In the genomic region with DNA sequence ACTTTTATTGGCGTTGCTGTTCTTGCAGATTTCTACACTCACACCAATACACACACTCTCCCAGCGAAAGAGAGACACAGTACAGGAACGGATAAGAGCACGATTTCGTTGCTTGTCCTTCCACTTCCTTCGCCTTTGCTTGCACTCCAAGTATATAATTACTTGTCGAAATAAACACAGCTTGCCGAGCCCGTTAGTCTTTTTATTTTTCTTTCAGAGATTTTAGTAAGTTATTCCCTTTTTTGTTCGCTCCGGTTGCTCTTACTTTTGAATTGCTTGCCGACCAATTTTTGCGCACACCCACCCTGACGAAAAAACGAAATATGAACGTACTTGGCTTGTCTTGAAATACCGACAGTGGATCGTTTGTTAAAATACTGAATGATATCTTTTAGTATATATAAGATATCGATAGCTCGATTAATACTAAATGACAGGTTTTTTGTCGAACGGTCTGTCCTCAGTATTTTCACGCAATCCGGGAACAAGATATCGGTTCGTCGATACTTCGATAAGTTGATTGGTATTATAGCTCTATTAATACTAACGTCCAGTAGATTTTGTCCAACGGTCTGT, we compare ENCODE assay signal across 5 fruit fly cellular contexts.
TF ChIP-seq lines count a peak whose summit lies in the region.

A gene (minus strand): TSS at position 332 of the 576 bp plus-strand sequence.

TF ChIP-seq in whole organism, adult, 20 proteins besides CTCF, POLR2A, EP300 and RAD21 (continued from another document):
- TF ChIP-seq CG11617 (GFP tag; optimal IDR thresholded peaks at IDR 0.05; lab: Kevin White, UChicago) = no peak
- peak; percentile 35 for TF ChIP-seq CG1620 (GFP tag; optimal IDR thresholded peaks at IDR 0.05; lab: Kevin White, UChicago)
- TF ChIP-seq pad (GFP tag; optimal IDR thresholded peaks at IDR 0.05; lab: Kevin White, UChicago) = peak; percentile 23
- TF ChIP-seq CG7045 (GFP tag; optimal IDR thresholded peaks at IDR 0.05; lab: Kevin White, UChicago) = no peak

TF ChIP-seq in whole organism, embryonic, 481 proteins besides CTCF, POLR2A, EP300 and RAD21 (continued from another document and continues in another):
- TF ChIP-seq CG13894 (tag; optimal IDR thresholded peaks at IDR 0.05; lab: Kevin White, UChicago) (peak; percentile 51), CG17612 (GFP tag; IDR thresholded peaks at IDR 0.05; lab: Robert Waterston, UW) (no peak), CG18476 (GFP tag; optimal IDR thresholded peaks at IDR 0.05; lab: Kevin White, UChicago) (no peak), Dbx (GFP tag; IDR thresholded peaks at IDR 0.05; lab: Robert Waterston, UW) (no peak), CG34376 (GFP tag; optimal IDR thresholded peaks at IDR 0.05; lab: Kevin White, UChicago) (peak; percentile 11), CG7987 (GFP tag; optimal IDR thresholded peaks at IDR 0.05; lab: Kevin White, UChicago) (peak; percentile 16), ham (GFP tag; IDR thresholded peaks at IDR 0.05; lab: Robert Waterston, UW) (no peak), chinmo (GFP tag; IDR thresholded peaks at IDR 0.05; lab: Robert Waterston, UW; ENCODE audit: partially characterized antibody) (no peak), CG4854 (GFP tag; optimal IDR thresholded peaks at IDR 0.05; lab: Kevin White, UChicago) (peak; percentile 0), Optix (GFP tag; IDR thresholded peaks at IDR 0.05; lab: Robert Waterston, UW) (no peak), CG17568 (GFP tag; optimal IDR thresholded peaks at IDR 0.05; lab: Kevin White, UChicago) (peak; percentile 79), CG6765 (GFP tag; optimal IDR thresholded peaks at IDR 0.05; lab: Kevin White, UChicago) (no peak), Side (GFP tag; optimal IDR thresholded peaks at IDR 0.05; lab: Kevin White, UChicago) (peak; percentile 14), usp (GFP tag; optimal IDR thresholded peaks at IDR 0.05; lab: Kevin White, UChicago) (no peak), CG10321 (GFP tag; IDR thresholded peaks at IDR 0.05; lab: Robert Waterston, UW) (no peak), CG6813 (GFP tag; optimal IDR thresholded peaks at IDR 0.05; lab: Kevin White, UChicago) (no peak), CG6791 (GFP tag; IDR thresholded peaks at IDR 0.05; lab: Robert Waterston, UW; ENCODE audit: partially characterized antibody) (no peak), MTF-1 (GFP tag; optimal IDR thresholded peaks at IDR 0.05; lab: Kevin White, UChicago; ENCODE audit: borderline replicate concordance) (no peak), HLHmδ (GFP tag; optimal IDR thresholded peaks at IDR 0.05; lab: Kevin White, UChicago) (no peak), Hr3 (GFP tag; optimal IDR thresholded peaks at IDR 0.05; lab: Kevin White, UChicago) (no peak), CG4424 (GFP tag; optimal IDR thresholded peaks at IDR 0.05; lab: Kevin White, UChicago) (no peak), CG32772 (GFP tag; IDR thresholded peaks at IDR 0.05; lab: Robert Waterston, UW) (no peak), Mrtf (GFP tag; IDR thresholded peaks at IDR 0.05; lab: Robert Waterston, UW) (no peak), corto (GFP tag; optimal IDR thresholded peaks at IDR 0.05; lab: Kevin White, UChicago) (peak; percentile 16), Spps (tag; optimal IDR thresholded peaks at IDR 0.05; lab: Kevin White, UChicago) (peak; percentile 44), CG14667 (GFP tag; IDR thresholded peaks at IDR 0.05; lab: Robert Waterston, UW) (no peak), stc (GFP tag; IDR thresholded peaks at IDR 0.05; lab: Robert Waterston, UW) (no peak), seq (GFP tag; IDR thresholded peaks at IDR 0.05; lab: Robert Waterston, UW) (no peak), CG42726 (GFP tag; IDR thresholded peaks at IDR 0.05; lab: Robert Waterston, UW; ENCODE audit: partially characterized antibody) (no peak), CG11247 (GFP tag; IDR thresholded peaks at IDR 0.05; lab: Robert Waterston, UW) (no peak), CG6175 (GFP tag; IDR thresholded peaks at IDR 0.05; lab: Robert Waterston, UW) (no peak)

TF ChIP-seq in whole organism, prepupa, 60 proteins besides CTCF, POLR2A, EP300 and RAD21 (continued from another document and continues in another):
- TF ChIP-seq CG6854 (GFP tag; optimal IDR thresholded peaks at IDR 0.05; lab: Kevin White, UChicago) = peak; percentile 84
- no peak for TF ChIP-seq eg (GFP tag; IDR thresholded peaks at IDR 0.05; lab: Robert Waterston, UW)
- TF ChIP-seq CG32006 (GFP tag; optimal IDR thresholded peaks at IDR 0.05; lab: Kevin White, UChicago) = no peak
- TF ChIP-seq Hr38 (GFP tag; optimal IDR thresholded peaks at IDR 0.05; lab: Kevin White, UChicago) = no peak
- peak; percentile 53 to 60 for TF ChIP-seq ss (GFP tag; optimal IDR thresholded peaks at IDR 0.05; lab: Kevin White, UChicago)
- peak; percentile 8 for TF ChIP-seq topi (GFP tag; optimal IDR thresholded peaks at IDR 0.05; lab: Kevin White, UChicago)
- peak; percentile 54 for TF ChIP-seq vri (GFP tag; optimal IDR thresholded peaks at IDR 0.05; lab: Kevin White, UChicago)
- no peak for TF ChIP-seq CG7368 (GFP tag; optimal IDR thresholded peaks at IDR 0.05; lab: Kevin White, UChicago)
- no peak for TF ChIP-seq CG11294 (GFP tag; IDR thresholded peaks at IDR 0.05; lab: Robert Waterston, UW)
- TF ChIP-seq CG9139 (GFP tag; optimal IDR thresholded peaks at IDR 0.05; lab: Kevin White, UChicago) = no peak
- peak; percentile 34 for TF ChIP-seq CG6808 (GFP tag; optimal IDR thresholded peaks at IDR 0.05; lab: Kevin White, UChicago)
- TF ChIP-seq CG10631 (GFP tag; optimal IDR thresholded peaks at IDR 0.05; lab: Kevin White, UChicago) = no peak
- TF ChIP-seq pdm3 (GFP tag; optimal IDR thresholded peaks at IDR 0.05; lab: Kevin White, UChicago) = no peak
- TF ChIP-seq CG34406 (GFP tag; optimal IDR thresholded peaks at IDR 0.05; lab: Kevin White, UChicago) = no peak
- peak; percentile 3 for TF ChIP-seq Ets96B (tag; optimal IDR thresholded peaks at IDR 0.05; lab: Kevin White, UChicago)
- TF ChIP-seq Hr39 (GFP tag; optimal IDR thresholded peaks at IDR 0.05; lab: Kevin White, UChicago) = no peak
- TF ChIP-seq net (GFP tag; optimal IDR thresholded peaks at IDR 0.05; lab: Kevin White, UChicago) = peak; percentile 4
- TF ChIP-seq fkh (GFP tag; optimal IDR thresholded peaks at IDR 0.05; lab: Kevin White, UChicago) = no peak
- no peak for TF ChIP-seq Hr4 (GFP tag; optimal IDR thresholded peaks at IDR 0.05; lab: Kevin White, UChicago)
- no peak for TF ChIP-seq OdsH (GFP tag; optimal IDR thresholded peaks at IDR 0.05; lab: Kevin White, UChicago)
- peak; percentile 10 for TF ChIP-seq Eip75B (GFP tag; optimal IDR thresholded peaks at IDR 0.05; lab: Kevin White, UChicago)
- no peak for TF ChIP-seq CG4318 (GFP tag; optimal IDR thresholded peaks at IDR 0.05; lab: Kevin White, UChicago)
- TF ChIP-seq Eip78C (GFP tag; lab: Kevin White, UChicago) = peak; percentile 89
- peak; percentile 3 for TF ChIP-seq Met (GFP tag; optimal IDR thresholded peaks at IDR 0.05; lab: Kevin White, UChicago)
- no peak for TF ChIP-seq CG11902 (GFP tag; optimal IDR thresholded peaks at IDR 0.05; lab: Kevin White, UChicago)
- TF ChIP-seq fd85E (GFP tag; optimal IDR thresholded peaks at IDR 0.05; lab: Kevin White, UChicago) = no peak
- TF ChIP-seq CG10669 (GFP tag; optimal IDR thresholded peaks at IDR 0.05; lab: Kevin White, UChicago) = no peak
- TF ChIP-seq Blimp-1 (GFP tag; optimal IDR thresholded peaks at IDR 0.05; lab: Kevin White, UChicago) = no peak
- TF ChIP-seq CG3919 (GFP tag; optimal IDR thresholded peaks at IDR 0.05; lab: Kevin White, UChicago) = no peak
- TF ChIP-seq fd59A (GFP tag; optimal IDR thresholded peaks at IDR 0.05; lab: Kevin White, UChicago) = no peak
- no peak for TF ChIP-seq acj6 (GFP tag; optimal IDR thresholded peaks at IDR 0.05; lab: Kevin White, UChicago)
- TF ChIP-seq Eip93F (GFP tag; optimal IDR thresholded peaks at IDR 0.05; lab: Kevin White, UChicago) = peak; percentile 30
- no peak for TF ChIP-seq CG15336 (GFP tag; IDR thresholded peaks at IDR 0.05; lab: Robert Waterston, UW)

TF ChIP-seq in whole organism, pupa, 21 proteins besides CTCF, POLR2A, EP300 and RAD21 (continued from another document):
- peak; percentile 47 for TF ChIP-seq Pif1A (GFP tag; optimal IDR thresholded peaks at IDR 0.05; lab: Kevin White, UChicago)
- no peak for TF ChIP-seq CG10348 (GFP tag; IDR thresholded peaks at IDR 0.05; lab: Robert Waterston, UW)

TF ChIP-seq in whole organism, wandering third instar larva, 38 proteins besides CTCF, POLR2A, EP300 and RAD21 (continued from another document):
- peak; percentile 10 for TF ChIP-seq Hr83 (GFP tag; optimal IDR thresholded peaks at IDR 0.05; lab: Kevin White, UChicago; ENCODE audit: poor library complexity, severe bottlenecking)
- peak; percentile 53 for TF ChIP-seq tai (GFP tag; optimal IDR thresholded peaks at IDR 0.05; lab: Kevin White, UChicago)
- no peak for TF ChIP-seq Hr78 (GFP tag; optimal IDR thresholded peaks at IDR 0.05; lab: Kevin White, UChicago)
- peak; percentile 88 for TF ChIP-seq brk (GFP tag; optimal IDR thresholded peaks at IDR 0.05; lab: Kevin White, UChicago)
- no peak for TF ChIP-seq HLH106 (tag; optimal IDR thresholded peaks at IDR 0.05; lab: Kevin White, UChicago)
- peak; percentile 48 for TF ChIP-seq Jra (GFP tag; optimal IDR thresholded peaks at IDR 0.05; lab: Kevin White, UChicago)
- peak; percentile 21 for TF ChIP-seq fru (GFP tag; optimal IDR thresholded peaks at IDR 0.05; lab: Kevin White, UChicago)
- no peak for TF ChIP-seq GATAd (GFP tag; optimal IDR thresholded peaks at IDR 0.05; lab: Kevin White, UChicago)
- TF ChIP-seq CrebA (GFP tag; optimal IDR thresholded peaks at IDR 0.05; lab: Kevin White, UChicago; ENCODE audit: borderline replicate concordance) = peak; percentile 76
